Worm (Caenorhabditis elegans): ENCODE data around the gene spp-13.

- no peak for TF ChIP-seq klf-2 (GFP tag; conservative IDR thresholded peaks at IDR 0.05)
- no peak for TF ChIP-seq flt-1 (GFP tag; IDR thresholded peaks at IDR 0.05)
- TF ChIP-seq T22C8.4 (GFP tag; IDR thresholded peaks at IDR 0.05): no peak
- TF ChIP-seq ztf-29 (GFP tag; IDR thresholded peaks at IDR 0.05): no peak
- no peak for TF ChIP-seq ref-1 (GFP tag; conservative IDR thresholded peaks at IDR 0.05)
- no peak for TF ChIP-seq cog-1 (tag; optimal IDR thresholded peaks at IDR 0.05)
These were observed 46.4 kb downstream of the spp-13 start, which contains the start of gene nep-15 for ce11 chrX:8371906-8372305.

Measured in whole organism, midembryonic.